Fruit fly (Drosophila melanogaster) whole organism, embryonic: ENCODE data around the gene CG4424.
A peak's percentile ranks its signal among the peaks of the same experiment; 100 is the strongest.

Source experiments
- Abd-B ChIP-seq: fragments of 200-800 bp; sonication (Bioruptor generic); optimal IDR thresholded peaks from 2 replicates; lab custom pipeline; 2018; ENCODE audit warnings: missing biosample characterization, mild to moderate bottlenecking, missing genetic modification characterization, moderate library complexity
- Asciz ChIP-seq: fragments of 200-800 bp; sonication (Bioruptor generic); optimal IDR thresholded peaks from 2 replicates; lab custom pipeline; 2017; ENCODE audit warnings: missing biosample characterization, mild to moderate bottlenecking, missing genetic modification characterization, missing genetic modification reagents
- B-H2 ChIP-seq: fragments of 200-800 bp; sonication (Bioruptor generic); optimal IDR thresholded peaks from 2 replicates; lab custom pipeline; 2018; ENCODE audit warnings: missing biosample characterization, mild to moderate bottlenecking, missing genetic modification characterization
- BEAF-32 ChIP-seq: fragments of 200-800 bp; sonication (Bioruptor generic); optimal IDR thresholded peaks from 3 replicates; lab custom pipeline; 2017; ENCODE audit warnings: missing biosample characterization, missing genetic modification characterization, mild to moderate bottlenecking, moderate library complexity, missing genetic modification reagents
- CG11695 ChIP-seq: fragments of 200-800 bp; sonication (Bioruptor generic); IDR thresholded peaks from 3 replicates; pipeline ENCODE4 v1.3.6; 2022; ENCODE audit warnings: missing biosample characterization, missing genetic modification characterization
- CG13287 ChIP-seq: fragments of 200-800 bp; sonication (Bioruptor generic); IDR thresholded peaks from 2 replicates; pipeline ENCODE4 v1.3.6; 2022; ENCODE audit warnings: missing biosample characterization, missing genetic modification characterization; ENCODE audit not compliant: partially characterized antibody
- CG14710 ChIP-seq: fragments of 200-800 bp; sonication (Bioruptor generic); optimal IDR thresholded peaks from 3 replicates; lab custom pipeline; 2019; ENCODE audit warnings: missing biosample characterization, mild to moderate bottlenecking, missing genetic modification characterization, moderate library complexity
- CG18599 ChIP-seq: fragments of 200-800 bp; sonication (Bioruptor generic); optimal IDR thresholded peaks from 3 replicates; lab custom pipeline; 2017; ENCODE audit warnings: missing biosample characterization, missing genetic modification characterization, mild to moderate bottlenecking, moderate library complexity, missing genetic modification reagents
- CG2129 ChIP-seq: fragments of 200-800 bp; sonication (Bioruptor generic); IDR thresholded peaks from 2 replicates; pipeline ENCODE4 v1.3.6; 2022; ENCODE audit warnings: missing biosample characterization, missing genetic modification characterization; ENCODE audit not compliant: partially characterized antibody
- CG30020 ChIP-seq: fragments of 200-800 bp; optimal IDR thresholded peaks from 2 replicates; lab custom pipeline; 2019; ENCODE audit warnings: missing biosample characterization, mild to moderate bottlenecking, missing genetic modification characterization, moderate library complexity
- CG3407 ChIP-seq: fragments of 200-800 bp; sonication (Bioruptor generic); optimal IDR thresholded peaks from 2 replicates; lab custom pipeline; 2018; ENCODE audit warnings: missing biosample characterization, mild to moderate bottlenecking, missing genetic modification characterization
- CG4617 ChIP-seq: fragments of 200-800 bp; sonication (Bioruptor generic); optimal IDR thresholded peaks from 3 replicates; lab custom pipeline; 2016; ENCODE audit warnings: missing biosample characterization, missing genetic modification characterization, borderline replicate concordance
- CG4854 ChIP-seq: fragments of 200-800 bp; sonication (Bioruptor generic); optimal IDR thresholded peaks from 2 replicates; lab custom pipeline; 2016; ENCODE audit warnings: missing biosample characterization, missing genetic modification characterization, inconsistent platforms
- CG6254 ChIP-seq: fragments of 200-800 bp; sonication (Bioruptor generic); optimal IDR thresholded peaks from 3 replicates; lab custom pipeline; 2017; ENCODE audit warnings: mild to moderate bottlenecking, missing biosample characterization, missing genetic modification reagents, missing genetic modification characterization
- Dp ChIP-seq: fragments of 200-800 bp; sonication (Bioruptor generic); optimal IDR thresholded peaks from 2 replicates; lab custom pipeline; 2018; ENCODE audit warnings: missing biosample characterization, mild to moderate bottlenecking, missing genetic modification characterization, moderate library complexity
- Drgx ChIP-seq: fragments of 200-800 bp; sonication (Bioruptor generic); IDR thresholded peaks from 2 replicates; pipeline ENCODE4 v1.3.6; 2022; ENCODE audit warnings: missing biosample characterization, missing genetic modification characterization
- Ets97D ChIP-seq: fragments of 200-800 bp; sonication (Bioruptor generic); optimal IDR thresholded peaks from 3 replicates; lab custom pipeline; 2016; ENCODE audit warnings: missing biosample characterization, missing genetic modification characterization
- Hr78 ChIP-seq, 2 experiments: fragments of 200-800 bp in 1 of 2; fragments of >200 bp in 1 of 2; sonication (Bioruptor generic) in 1 of 2; optimal IDR thresholded peaks; 2 replicates each; lab custom pipeline; 2017 to 2019; ENCODE audit warnings: missing biosample characterization in 2 of 2, missing genetic modification characterization in 2 of 2, mild to moderate bottlenecking in 1 of 2, moderate library complexity in 1 of 2
- Hsf ChIP-seq: fragments of 200-800 bp; sonication (Bioruptor generic); optimal IDR thresholded peaks from 3 replicates; lab custom pipeline; 2016; ENCODE audit warnings: missing biosample characterization, missing genetic modification characterization
- Lim3 ChIP-seq: fragments of 200-800 bp; sonication (Bioruptor generic); IDR thresholded peaks from 2 replicates; pipeline ENCODE4 v1.3.6; 2022; ENCODE audit warnings: missing biosample characterization, missing genetic modification characterization
- Mrtf ChIP-seq: fragments of 200-800 bp; sonication (Bioruptor generic); IDR thresholded peaks from 3 replicates; pipeline ENCODE4 v1.3.6; 2022; ENCODE audit warnings: missing biosample characterization, missing genetic modification characterization
- Neu2 ChIP-seq: fragments of 200-800 bp; sonication (Bioruptor generic); optimal IDR thresholded peaks from 3 replicates; lab custom pipeline; 2016; ENCODE audit warnings: missing biosample characterization, missing genetic modification characterization, borderline replicate concordance
- Opbp ChIP-seq: fragments of 200-800 bp; sonication (Bioruptor generic); IDR thresholded peaks from 3 replicates; pipeline ENCODE4 v1.3.6; 2022; ENCODE audit warnings: missing biosample characterization, missing genetic modification characterization; ENCODE audit not compliant: partially characterized antibody
- Scr ChIP-seq: fragments of 200-800 bp; sonication (Bioruptor generic); IDR thresholded peaks from 2 replicates; pipeline ENCODE4 v1.3.6; 2022; ENCODE audit warnings: missing biosample characterization, missing genetic modification characterization; ENCODE audit not compliant: partially characterized antibody
- Sin3A ChIP-seq: fragments of >200 bp; optimal IDR thresholded peaks from 2 replicates; lab custom pipeline; 2018
- Stat92E ChIP-seq, 3 experiments: fragments of >200 bp in 2 of 3; fragments of 200-800 bp in 1 of 3; sonication (Bioruptor generic) in 1 of 3; optimal IDR thresholded peaks; 2 replicates each; lab custom pipeline; 2017 to 2019; ENCODE audit warnings: missing biosample characterization in 3 of 3, missing genetic modification characterization in 3 of 3, mild to moderate bottlenecking in 1 of 3, moderate library complexity in 1 of 3
- al ChIP-seq: fragments of 200-800 bp; sonication (Bioruptor generic); IDR thresholded peaks from 2 replicates; pipeline ENCODE4 v1.3.6; 2022; ENCODE audit warnings: missing biosample characterization, missing genetic modification characterization
- az2 ChIP-seq: fragments of 200-800 bp; sonication (Bioruptor generic); optimal IDR thresholded peaks from 3 replicates; lab custom pipeline; 2016; ENCODE audit warnings: missing biosample characterization, missing genetic modification characterization
- bbx ChIP-seq: fragments of 200-800 bp; sonication (Bioruptor generic); IDR thresholded peaks from 2 replicates; pipeline ENCODE4 v1.3.6; 2022; ENCODE audit warnings: missing biosample characterization, missing genetic modification characterization; ENCODE audit not compliant: partially characterized antibody
- dm ChIP-seq: fragments of 200-800 bp; sonication (Bioruptor generic); optimal IDR thresholded peaks from 3 replicates; lab custom pipeline; 2016; ENCODE audit warnings: missing biosample characterization, missing genetic modification characterization
- eve ChIP-seq, 2 experiments: fragments of >200 bp; optimal IDR thresholded peaks; 2 replicates each; lab custom pipeline; 2017; ENCODE audit warnings: missing biosample characterization in 2 of 2, missing genetic modification characterization in 2 of 2
- hkb ChIP-seq, 2 experiments: fragments of 200-800 bp in 1 of 2; fragments of >200 bp in 1 of 2; sonication (Bioruptor generic) in 1 of 2; IDR thresholded peaks in 1 of 2; optimal IDR thresholded peaks in 1 of 2; 2 replicates each; pipeline versions ENCODE4 v1.3.6 to Lab custom; 2017 to 2022; ENCODE audit warnings: missing biosample characterization in 1 of 2, missing genetic modification characterization in 1 of 2
- ind ChIP-seq: fragments of 200-800 bp; sonication (Bioruptor generic); optimal IDR thresholded peaks from 3 replicates; lab custom pipeline; 2016; ENCODE audit warnings: missing biosample characterization, missing genetic modification characterization
- jigr1 ChIP-seq: fragments of 200-800 bp; sonication (Bioruptor generic); IDR thresholded peaks from 3 replicates; pipeline ENCODE4 v1.3.6; 2022; ENCODE audit warnings: missing biosample characterization, missing genetic modification characterization
- lab ChIP-seq: fragments of 200-800 bp; sonication (Bioruptor generic); optimal IDR thresholded peaks from 3 replicates; lab custom pipeline; 2017; ENCODE audit warnings: missing biosample characterization, missing genetic modification characterization, mild to moderate bottlenecking, moderate library complexity, missing genetic modification reagents
- mam ChIP-seq: fragments of 200-800 bp; sonication (Bioruptor generic); optimal IDR thresholded peaks from 3 replicates; lab custom pipeline; 2016; ENCODE audit warnings: missing biosample characterization, missing genetic modification characterization
- mirr ChIP-seq: fragments of 200-800 bp; sonication (Bioruptor generic); optimal IDR thresholded peaks from 3 replicates; lab custom pipeline; 2018; ENCODE audit warnings: missing biosample characterization, mild to moderate bottlenecking, missing genetic modification characterization
- oc ChIP-seq: fragments of 200-800 bp; sonication (Bioruptor generic); optimal IDR thresholded peaks from 2 replicates; lab custom pipeline; 2018; ENCODE audit warnings: missing biosample characterization, mild to moderate bottlenecking, missing genetic modification characterization, moderate library complexity
- phol ChIP-seq: fragments of 200-800 bp; sonication (Bioruptor generic); optimal IDR thresholded peaks from 3 replicates; lab custom pipeline; 2018; ENCODE audit warnings: missing biosample characterization, mild to moderate bottlenecking, missing genetic modification characterization, moderate library complexity
- row ChIP-seq: fragments of 200-800 bp; sonication (Bioruptor generic); IDR thresholded peaks from 3 replicates; pipeline ENCODE4 v1.3.6; 2022; ENCODE audit warnings: missing biosample characterization, missing genetic modification characterization
- sd ChIP-seq: fragments of 200-800 bp; sonication (Bioruptor generic); optimal IDR thresholded peaks from 3 replicates; lab custom pipeline; 2018; ENCODE audit warnings: missing biosample characterization, mild to moderate bottlenecking, missing genetic modification characterization, moderate library complexity
- seq ChIP-seq: fragments of 200-800 bp; sonication (Bioruptor generic); IDR thresholded peaks from 2 replicates; pipeline ENCODE4 v1.3.6; 2022; ENCODE audit warnings: missing biosample characterization, missing genetic modification characterization
- ssp ChIP-seq: fragments of 200-800 bp; sonication (Bioruptor generic); IDR thresholded peaks from 2 replicates; pipeline ENCODE4 v1.3.6; 2022; ENCODE audit warnings: missing biosample characterization, missing genetic modification characterization
- stwl ChIP-seq: fragments of 200-800 bp; sonication (Bioruptor generic); optimal IDR thresholded peaks from 3 replicates; lab custom pipeline; 2018; ENCODE audit warnings: missing biosample characterization, mild to moderate bottlenecking, missing genetic modification characterization, moderate library complexity
- tna ChIP-seq: fragments of 200-800 bp; sonication (Bioruptor generic); IDR thresholded peaks from 2 replicates; pipeline ENCODE4 v1.3.6; 2022; ENCODE audit warnings: missing biosample characterization, missing genetic modification characterization; ENCODE audit not compliant: partially characterized antibody
- trem ChIP-seq: fragments of 200-800 bp; optimal IDR thresholded peaks from 3 replicates; lab custom pipeline; 2019; ENCODE audit warnings: missing biosample characterization, mild to moderate bottlenecking, missing genetic modification characterization, moderate library complexity
- unc-4 ChIP-seq: fragments of 200-800 bp; sonication (Bioruptor generic); IDR thresholded peaks from 2 replicates; pipeline ENCODE4 v1.3.6; 2022; ENCODE audit warnings: missing biosample characterization, missing genetic modification characterization; ENCODE audit not compliant: partially characterized antibody
- vfl ChIP-seq: fragments of 200-800 bp; sonication (Bioruptor generic); optimal IDR thresholded peaks from 2 replicates; lab custom pipeline; 2016; ENCODE audit warnings: missing biosample characterization, missing genetic modification characterization
- zen2 ChIP-seq: fragments of 200-800 bp; sonication (Bioruptor generic); IDR thresholded peaks from 3 replicates; pipeline ENCODE4 v1.3.6; 2022; ENCODE audit warnings: missing biosample characterization, missing genetic modification characterization; ENCODE audit not compliant: partially characterized antibody

The CG4424 gene

DNA sequence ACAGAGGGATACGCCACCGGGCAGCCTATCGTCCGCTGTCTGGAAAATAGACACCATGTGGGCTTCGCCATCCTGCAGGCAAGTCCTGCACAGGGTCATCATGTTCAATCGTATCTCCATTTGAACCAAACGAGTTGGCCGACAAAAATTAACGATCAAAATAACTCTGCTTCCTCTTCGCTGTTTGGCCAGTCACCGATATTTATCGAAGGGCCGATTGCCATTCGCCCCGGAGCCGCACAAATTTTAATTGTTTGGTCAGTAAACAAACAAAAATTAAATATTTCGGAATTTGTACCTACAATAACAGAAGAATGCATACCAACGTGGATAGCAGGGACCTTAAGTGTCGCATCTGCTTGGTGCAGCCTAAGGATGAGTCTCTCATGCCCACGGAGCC lies at the start of gene CG4424, which contains the start of gene CG4854:
Gene CG4424, minus strand, starts transcription at position 200 of the 400 bp plus-strand sequence.
Gene CG4854, plus strand, starts transcription at position 218 of the 400 bp plus-strand sequence.
- TF ChIP-seq stwl (tag; lab: Kevin White, UChicago) (peak; percentile 33), trem (peak; percentile 70), phol (tag; lab: Kevin White, UChicago) (no peak), Drgx (GFP tag; lab: Robert Waterston, UW) (no peak), zen2 (no peak), Opbp (GFP tag; lab: Robert Waterston, UW) (peak; percentile 45; the same call in 1 of the 3 replicates), vfl (no peak), CG30020 (peak; percentile 17), tna (GFP tag; lab: Robert Waterston, UW) (no peak), lab (GFP tag; lab: Kevin White, UChicago) (no peak), Hsf (no peak), Ets97D (GFP tag; lab: Kevin White, UChicago) (peak; percentile 11), Mrtf (no peak), mirr (GFP tag; lab: Kevin White, UChicago) (no peak), unc-4 (GFP tag; lab: Robert Waterston, UW) (peak; percentile 30; the same call in 1 of the 2 replicates), CG14710 (tag; lab: Kevin White, UChicago) (peak; percentile 5), seq (GFP tag; lab: Robert Waterston, UW) (no peak), CG11695 (GFP tag; lab: Robert Waterston, UW) (no peak), Dp (GFP tag; lab: Kevin White, UChicago) (peak; percentile 42), B-H2 (GFP tag; lab: Kevin White, UChicago) (no peak), CG4854 (GFP tag; lab: Kevin White, UChicago) (no peak), Asciz (GFP tag; lab: Kevin White, UChicago) (no peak), Neu2 (no peak), eve (GFP tag; optimal IDR thresholded peaks at IDR 0.05; lab: Kevin White, UChicago) (no peak), CG13287 (peak; percentile 57; the same call in 1 of the 2 replicates), mam (GFP tag; lab: Kevin White, UChicago) (no peak), Sin3A (lab: Kevin White, UChicago) (peak; percentile 22), oc (tag; lab: Kevin White, UChicago) (no peak), jigr1 (GFP tag; lab: Robert Waterston, UW) (no peak), hkb (optimal IDR thresholded peaks at IDR 0.05; lab: Kevin White, UChicago) (no peak), hkb (GFP tag; IDR thresholded peaks at IDR 0.05; lab: Robert Waterston, UW) (no peak), CG6254 (GFP tag; lab: Kevin White, UChicago) (peak; percentile 89), CG18599 (GFP tag; lab: Kevin White, UChicago) (no peak), Scr (GFP tag; lab: Robert Waterston, UW) (peak; percentile 34; the same call in 1 of the 2 replicates), CG4617 (GFP tag; lab: Kevin White, UChicago) (peak; percentile 67), Stat92E (GFP tag; optimal IDR thresholded peaks at IDR 0.05; lab: Kevin White, UChicago) (no peak), row (GFP tag; lab: Robert Waterston, UW) (0 out of 3 replicates have a peak, but pooled peaks have one; percentile 32), CG2129 (GFP tag; lab: Robert Waterston, UW) (no peak), al (GFP tag; lab: Robert Waterston, UW) (no peak), sd (tag; lab: Kevin White, UChicago) (peak; percentile 74), CG3407 (GFP tag; lab: Kevin White, UChicago) (no peak), Hr78 (GFP tag; optimal IDR thresholded peaks at IDR 0.05; lab: Kevin White, UChicago) (no peak), Abd-B (peak; percentile 53), dm (GFP tag; lab: Kevin White, UChicago) (no peak), az2 (GFP tag; lab: Kevin White, UChicago) (no peak), bbx (GFP tag; lab: Robert Waterston, UW) (peak; percentile 43; the same call in 1 of the 2 replicates), ssp (GFP tag; lab: Robert Waterston, UW) (no peak), ind (GFP tag; lab: Kevin White, UChicago) (no peak), Lim3 (GFP tag; lab: Robert Waterston, UW) (no peak), BEAF-32 (GFP tag; lab: Kevin White, UChicago) (peak; percentile 56)
